Worm (Caenorhabditis elegans) whole organism, young adult: ENCODE measurements around the gene F47E1.1.

Experiments used
- B0035.1 ChIP-seq: sonication (generic microtip); optimal IDR thresholded peaks from 2 replicates; lab custom pipeline; 2016; ENCODE audit warnings: missing genetic modification characterization, mild to moderate bottlenecking, missing compliant biosample characterization, missing genotype, missing genetic modification reagents
- F10E7.11 ChIP-seq: sonication (generic microtip); optimal IDR thresholded peaks from 2 replicates; lab custom pipeline; 2017; ENCODE audit warnings: mild to moderate bottlenecking, missing genetic modification characterization, moderate library complexity, missing compliant biosample characterization
- F33H1.4 ChIP-seq: fragments of 200-800 bp; sonication (Bioruptor generic); IDR thresholded peaks from 2 replicates; pipeline ENCODE4 v1.3.6; 2022; ENCODE audit warnings: missing genetic modification reagents, missing genetic modification characterization, missing compliant biosample characterization
- F57A8.1 ChIP-seq: fragments of 200-800 bp; sonication (Bioruptor generic); optimal IDR thresholded peaks from 2 replicates; lab custom pipeline; 2018; ENCODE audit warnings: mild to moderate bottlenecking, missing genetic modification characterization, moderate library complexity, missing compliant biosample characterization
- K12H6.12 ChIP-seq: fragments of 200-800 bp; sonication (Bioruptor generic); optimal IDR thresholded peaks from 2 replicates; lab custom pipeline; 2018; ENCODE audit warnings: mild to moderate bottlenecking, missing genetic modification characterization, missing compliant biosample characterization
- Y53G8AR.9 ChIP-seq: fragments of 200-800 bp; sonication (Bioruptor generic); conservative IDR thresholded peaks from 2 replicates; pipeline ENCODE4 v1.3.6; 2022; ENCODE audit warnings: missing genetic modification reagents, missing genetic modification characterization, missing compliant biosample characterization
- Y56A3A.18 ChIP-seq: fragments of 200-800 bp; sonication (Bioruptor generic); IDR thresholded peaks from 2 replicates; pipeline ENCODE4 v1.3.6; 2022; ENCODE audit warnings: missing genetic modification reagents, missing genetic modification characterization, missing compliant biosample characterization
- Y67H2A.10 ChIP-seq: fragments of 200-800 bp; sonication (Bioruptor generic); conservative IDR thresholded peaks from 2 replicates; pipeline ENCODE4 v1.3.6; 2022; ENCODE audit warnings: missing genetic modification reagents, missing genetic modification characterization, missing compliant biosample characterization
- ZK185.1 ChIP-seq: sonication (generic microtip); optimal IDR thresholded peaks from 2 replicates; lab custom pipeline; 2016; ENCODE audit warnings: mild to moderate bottlenecking, missing genetic modification characterization, missing compliant biosample characterization; ENCODE audit not compliant: poor library complexity, severe bottlenecking
- akir-1 ChIP-seq: fragments of 200-800 bp; sonication (Bioruptor generic); optimal IDR thresholded peaks from 2 replicates; lab custom pipeline; 2018; ENCODE audit warnings: mild to moderate bottlenecking, missing genetic modification characterization, moderate library complexity, missing compliant biosample characterization
- ccch-3 ChIP-seq: fragments of 200-800 bp; sonication (Bioruptor generic); optimal IDR thresholded peaks from 2 replicates; lab custom pipeline; 2018; ENCODE audit warnings: mild to moderate bottlenecking, missing genetic modification characterization, missing compliant biosample characterization
- ceh-100 ChIP-seq: fragments of 200-800 bp; sonication (Bioruptor generic); IDR thresholded peaks from 2 replicates; pipeline ENCODE4 v1.3.6; 2022; ENCODE audit warnings: missing genetic modification reagents, missing genetic modification characterization, missing compliant biosample characterization
- ceh-27 ChIP-seq: fragments of 200-800 bp; sonication (Bioruptor generic); optimal IDR thresholded peaks from 2 replicates; lab custom pipeline; 2018; ENCODE audit warnings: mild to moderate bottlenecking, missing genetic modification characterization, moderate library complexity, missing compliant biosample characterization
- ceh-40 ChIP-seq: fragments of 200-800 bp; sonication (Bioruptor generic); IDR thresholded peaks from 2 replicates; pipeline ENCODE4 v1.3.6; 2022; ENCODE audit warnings: missing genetic modification characterization, missing compliant biosample characterization
- die-1 ChIP-seq: sonication (generic microtip); optimal IDR thresholded peaks from 2 replicates; lab custom pipeline; 2016; ENCODE audit warnings: missing genotype, mild to moderate bottlenecking, missing genetic modification characterization, missing compliant biosample characterization
- dpl-1 ChIP-seq: fragments of 150-350 bp; optimal IDR thresholded peaks from 2 replicates; lab custom pipeline; 2014; ENCODE audit warnings: missing biosample characterization, missing genetic modification reagents, missing genetic modification characterization
- efl-1 ChIP-seq: fragments of 150-350 bp; optimal IDR thresholded peaks from 2 replicates; lab custom pipeline; 2014; ENCODE audit warnings: missing biosample characterization, missing genetic modification reagents, missing genetic modification characterization
- ets-4 ChIP-seq: fragments of 200-800 bp; sonication (Bioruptor generic); optimal IDR thresholded peaks from 2 replicates; lab custom pipeline; 2018; ENCODE audit warnings: mild to moderate bottlenecking, missing genetic modification characterization, missing compliant biosample characterization
- fkh-3 ChIP-seq: sonication (generic microtip); optimal IDR thresholded peaks from 2 replicates; lab custom pipeline; 2016; ENCODE audit warnings: mild to moderate bottlenecking, missing genetic modification characterization, missing compliant biosample characterization
- gei-17 ChIP-seq: fragments of 200-800 bp; sonication (Bioruptor generic); optimal IDR thresholded peaks from 2 replicates; lab custom pipeline; 2018; ENCODE audit warnings: mild to moderate bottlenecking, missing genetic modification characterization, missing compliant biosample characterization
- him-1 ChIP-seq: sonication (generic microtip); optimal IDR thresholded peaks from 2 replicates; lab custom pipeline; 2016; ENCODE audit warnings: missing genotype, missing genetic modification reagents, missing genetic modification characterization, missing compliant biosample characterization
- hmg-20 ChIP-seq: fragments of 200-800 bp; sonication (Bioruptor generic); IDR thresholded peaks from 2 replicates; pipeline ENCODE4 v1.3.6; 2022; ENCODE audit warnings: missing genetic modification reagents, missing genetic modification characterization, missing compliant biosample characterization
- let-526 ChIP-seq: fragments of 200-800 bp; sonication (Bioruptor generic); IDR thresholded peaks from 2 replicates; pipeline ENCODE4 v1.3.6; 2022; ENCODE audit warnings: missing genetic modification reagents, missing genetic modification characterization, missing compliant biosample characterization
- let-607 ChIP-seq, 2 experiments: fragments of 200-800 bp in 1 of 2; sonication (Bioruptor generic) in 1 of 2; sonication (generic microtip) in 1 of 2; optimal IDR thresholded peaks; 2 replicates each; lab custom pipeline; 2016 to 2018; ENCODE audit warnings: mild to moderate bottlenecking in 2 of 2, missing compliant biosample characterization in 2 of 2, missing genetic modification characterization in 2 of 2, moderate library complexity in 2 of 2, missing genotype in 1 of 2
- lin-26 ChIP-seq: fragments of 200-800 bp; sonication (Bioruptor generic); IDR thresholded peaks from 2 replicates; pipeline ENCODE4 v1.3.6; 2022; ENCODE audit warnings: missing genetic modification reagents, missing genetic modification characterization, missing compliant biosample characterization
- lir-1 ChIP-seq: fragments of 200-800 bp; sonication (Bioruptor generic); conservative IDR thresholded peaks from 2 replicates; pipeline ENCODE4 v1.3.6; 2022; ENCODE audit warnings: missing genetic modification reagents, missing genetic modification characterization, missing compliant biosample characterization
- lsl-1 ChIP-seq: fragments of 200-800 bp; sonication (Bioruptor generic); optimal IDR thresholded peaks from 2 replicates; lab custom pipeline; 2018; ENCODE audit warnings: mild to moderate bottlenecking, missing genetic modification characterization, moderate library complexity, missing compliant biosample characterization
- madf-3 ChIP-seq: fragments of 200-800 bp; sonication (Bioruptor generic); IDR thresholded peaks from 2 replicates; pipeline ENCODE4 v1.3.6; 2022; ENCODE audit warnings: missing genetic modification reagents, missing genetic modification characterization, missing compliant biosample characterization
- mxl-1 ChIP-seq: sonication (generic microtip); optimal IDR thresholded peaks from 2 replicates; lab custom pipeline; 2016; ENCODE audit warnings: missing genetic modification characterization, missing compliant biosample characterization
- nfya-2 ChIP-seq: fragments of 200-800 bp; sonication (Bioruptor generic); IDR thresholded peaks from 2 replicates; pipeline ENCODE4 v1.3.6; 2022; ENCODE audit warnings: missing genetic modification reagents, missing genetic modification characterization, missing compliant biosample characterization
- nhr-120 ChIP-seq: fragments of 200-800 bp; sonication (Bioruptor generic); IDR thresholded peaks from 2 replicates; pipeline ENCODE4 v1.3.6; 2022; ENCODE audit warnings: missing genetic modification characterization, missing compliant biosample characterization
- nhr-27 ChIP-seq: fragments of 200-800 bp; sonication (Bioruptor generic); optimal IDR thresholded peaks from 2 replicates; lab custom pipeline; 2018; ENCODE audit warnings: mild to moderate bottlenecking, missing genetic modification characterization, moderate library complexity, missing compliant biosample characterization
- nhr-80 ChIP-seq: sonication (generic microtip); optimal IDR thresholded peaks from 2 replicates; lab custom pipeline; 2016; ENCODE audit warnings: missing genetic modification characterization, missing compliant biosample characterization
- rec-8 ChIP-seq, 2 experiments: sonication (generic microtip); optimal IDR thresholded peaks; 2 replicates each; lab custom pipeline; 2016; ENCODE audit warnings: mild to moderate bottlenecking in 2 of 2, missing genetic modification characterization in 2 of 2, missing genetic modification reagents in 2 of 2, missing genotype in 2 of 2, missing biosample characterization in 1 of 2, missing compliant biosample characterization in 1 of 2, moderate library complexity in 1 of 2
- snpc-4 ChIP-seq, 5 experiments: fragments of 150-350 bp in 1 of 5; sonication (generic microtip) in 4 of 5; optimal IDR thresholded peaks; 2 replicates each; lab custom pipeline; 2014 to 2018; ENCODE audit warnings: missing genetic modification characterization in 5 of 5, missing biosample characterization in 3 of 5, antibody characterized with exemption in 2 of 5, mild to moderate bottlenecking in 2 of 5, missing compliant biosample characterization in 2 of 5, missing genotype in 2 of 5, moderate library complexity in 2 of 5, missing genetic modification reagents in 1 of 5
- somi-1 ChIP-seq: fragments of 200-800 bp; sonication (Bioruptor generic); optimal IDR thresholded peaks from 2 replicates; lab custom pipeline; 2018; ENCODE audit warnings: mild to moderate bottlenecking, missing genetic modification characterization, missing compliant biosample characterization
- tbp1 ChIP-seq: fragments of 200-800 bp; sonication (Bioruptor generic); optimal IDR thresholded peaks from 2 replicates; lab custom pipeline; 2018; ENCODE audit warnings: mild to moderate bottlenecking, missing genetic modification characterization, missing compliant biosample characterization
- ztf-26 ChIP-seq: sonication (generic microtip); optimal IDR thresholded peaks from 2 replicates; lab custom pipeline; 2017; ENCODE audit warnings: missing genetic modification characterization, missing compliant biosample characterization
- ztf-3 ChIP-seq: fragments of 200-800 bp; sonication (Bioruptor generic); optimal IDR thresholded peaks from 2 replicates; lab custom pipeline; 2018; ENCODE audit warnings: mild to moderate bottlenecking, missing genetic modification characterization, missing compliant biosample characterization

F47E1.1 gene

ce11 chrX:9078149-9078548 lies 1.2 kb downstream of the F47E1.1 start (continued):
- TF ChIP-seq fkh-3 (peak; percentile 67), ZK185.1 (tag; lab: Kevin White, UChicago) (peak; percentile 60), ztf-26 (tag; lab: Kevin White, UChicago) (peak; percentile 35), let-526 (peak; percentile 70; the same call in 1 of the 2 replicates), lsl-1 (no peak), snpc-4 (GFP tag; optimal IDR thresholded peaks at IDR 0.05; lab: Kevin White, UChicago) (peak; percentile 50), snpc-4 (tag; optimal IDR thresholded peaks at IDR 0.05; lab: Kevin White, UChicago) (peak in 1 of 4 experiments; percentile 55), F33H1.4 (no peak), F57A8.1 (GFP tag; lab: Kevin White, UChicago) (no peak), nhr-80 (tag; lab: Kevin White, UChicago) (peak; percentile 9), tbp1 (peak; percentile 92), nhr-120 (GFP tag; lab: Robert Waterston, UW) (0 out of 2 replicates have a peak, but pooled peaks have one; percentile 68), nfya-2 (GFP tag; lab: Robert Waterston, UW) (no peak), ceh-27 (peak; percentile 40), Y67H2A.10 (GFP tag; lab: Robert Waterston, UW) (no peak), lin-26 (GFP tag; lab: Robert Waterston, UW) (peak; percentile 92), ceh-40 (peak; percentile 68), ets-4 (GFP tag; lab: Kevin White, UChicago) (peak; percentile 35), rec-8 (tag; optimal IDR thresholded peaks at IDR 0.05; lab: Kevin White, UChicago) (peak; percentile 45 to 61), F10E7.11 (no peak), Y56A3A.18 (GFP tag; lab: Robert Waterston, UW) (0 out of 2 replicates have a peak, but pooled peaks have one; percentile 58), ztf-3 (GFP tag; lab: Kevin White, UChicago) (no peak), mxl-1 (tag; lab: Kevin White, UChicago) (peak; percentile 59)

ce11 chrX:9081212-9081611 lies 4.2 kb downstream of the F47E1.1 start:
- TF ChIP-seq nhr-27 (tag; lab: Kevin White, UChicago) (no peak), Y53G8AR.9 (GFP tag; lab: Robert Waterston, UW) (no peak), hmg-20 (GFP tag; lab: Robert Waterston, UW) (no peak), K12H6.12 (no peak), die-1 (tag; lab: Kevin White, UChicago) (no peak), efl-1 (GFP tag; lab: Kevin White, UChicago) (no peak), let-607 (tag; optimal IDR thresholded peaks at IDR 0.05; lab: Kevin White, UChicago) (no peak), lir-1 (GFP tag; lab: Robert Waterston, UW) (no peak), ZK185.1 (tag; lab: Kevin White, UChicago) (no peak), B0035.1 (tag; lab: Kevin White, UChicago) (no peak), lin-26 (GFP tag; lab: Robert Waterston, UW) (no peak), him-1 (tag; lab: Kevin White, UChicago) (no peak), somi-1 (GFP tag; lab: Kevin White, UChicago) (no peak), gei-17 (GFP tag; lab: Kevin White, UChicago) (no peak), ccch-3 (GFP tag; lab: Kevin White, UChicago) (no peak), ceh-100 (GFP tag; lab: Robert Waterston, UW) (no peak), dpl-1 (GFP tag; lab: Kevin White, UChicago) (no peak), akir-1 (no peak), madf-3 (GFP tag; lab: Robert Waterston, UW) (no peak)
